Fruit fly (Drosophila melanogaster) ovary, adult (tissue): ENCODE measurements around the gene CG14024.

Source experiments
- CG17801 ChIP-seq: fragments of 200-800 bp; optimal IDR thresholded peaks from 2 replicates; lab custom pipeline; 2019; ENCODE audit warnings: missing biosample characterization, mild to moderate bottlenecking, missing genetic modification characterization, moderate library complexity; ENCODE audit not compliant: partially characterized antibody

The CG14024 gene

DNA sequence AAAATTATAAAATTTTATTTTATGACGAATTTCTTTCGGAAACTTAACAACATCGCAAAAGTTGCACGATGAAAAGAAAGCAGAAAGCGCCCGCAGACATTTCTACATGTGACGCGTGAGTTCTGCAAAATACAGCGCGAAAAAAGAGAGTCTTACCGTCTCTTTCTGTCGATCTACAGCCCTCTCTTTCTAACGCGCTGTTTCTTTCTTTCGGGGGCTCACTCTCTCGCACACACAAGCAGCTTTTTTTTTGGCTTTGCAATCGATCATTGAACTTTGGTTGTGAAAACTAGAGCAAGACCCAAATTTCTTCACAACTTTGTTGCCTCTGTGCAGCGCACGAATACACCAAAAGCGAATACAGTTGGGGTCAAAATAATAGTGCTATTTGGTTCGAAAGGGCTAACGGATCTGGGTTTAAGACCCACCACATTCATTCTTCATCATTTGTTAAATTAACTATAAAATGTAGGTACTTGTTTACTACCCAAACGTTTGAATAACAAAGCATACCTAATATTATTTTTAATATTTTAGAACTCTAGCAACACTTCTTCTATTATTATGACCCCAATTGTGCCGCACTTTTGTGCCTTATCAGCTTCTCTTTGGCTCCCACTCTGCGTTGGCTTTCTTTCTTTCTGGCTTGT lies 15.6 kb downstream of the CG14024 start:
- peak; percentile 88 for TF ChIP-seq CG17801 (GFP tag; lab: Kevin White, UChicago)

DNA sequence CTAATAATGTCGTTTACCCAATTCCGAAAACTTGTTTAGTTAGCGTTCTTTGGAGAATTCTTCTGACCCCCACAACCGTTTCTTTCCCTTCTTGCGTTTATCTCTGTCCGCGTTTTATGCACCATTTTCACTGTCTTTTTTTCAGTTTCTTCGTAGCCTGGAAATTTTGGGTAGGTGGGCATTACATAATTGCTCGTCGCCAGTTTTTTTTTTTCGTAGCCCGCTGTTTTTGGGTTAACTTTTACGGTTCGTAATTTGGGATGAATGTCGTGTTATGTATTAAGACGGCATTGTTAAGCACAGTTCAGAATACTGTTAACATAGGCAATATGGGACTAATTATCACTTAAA lies 16.8 kb downstream of the CG14024 start:
- TF ChIP-seq CG17801 (GFP tag; lab: Kevin White, UChicago): no peak

DNA sequence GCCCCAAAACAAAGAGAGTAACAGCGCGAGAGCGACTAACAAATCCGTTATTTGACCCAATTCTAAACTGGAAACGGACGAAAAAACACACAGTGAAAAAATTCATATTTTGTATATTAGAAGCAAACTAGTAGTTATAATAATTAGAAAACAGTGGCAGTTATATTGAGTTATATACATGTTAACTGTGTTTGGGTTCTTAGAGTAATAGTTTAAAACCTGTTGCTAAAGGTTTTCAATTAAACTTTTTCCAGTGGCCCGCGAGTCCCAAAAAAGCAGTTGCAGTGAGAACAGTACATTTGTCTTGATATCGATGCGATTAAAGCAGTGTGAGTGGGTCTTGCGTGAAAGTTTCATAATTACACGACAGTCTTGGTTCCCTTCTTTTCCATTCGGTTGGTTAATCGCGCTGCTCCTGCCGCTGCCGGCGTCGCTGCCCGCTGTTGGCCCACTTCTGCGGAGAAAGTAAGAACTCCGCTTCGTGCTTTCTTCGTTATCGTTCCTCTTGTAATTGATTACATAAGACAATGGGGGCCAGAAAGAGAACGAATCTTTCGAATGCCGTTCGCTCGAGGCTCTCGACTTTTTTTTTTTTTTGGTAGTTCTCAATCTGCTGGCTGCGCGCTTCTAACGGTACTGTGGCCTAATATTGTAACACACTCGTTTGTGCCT lies 17.3 kb downstream of the CG14024 start:
- no peak for TF ChIP-seq CG17801 (GFP tag; lab: Kevin White, UChicago)

DNA sequence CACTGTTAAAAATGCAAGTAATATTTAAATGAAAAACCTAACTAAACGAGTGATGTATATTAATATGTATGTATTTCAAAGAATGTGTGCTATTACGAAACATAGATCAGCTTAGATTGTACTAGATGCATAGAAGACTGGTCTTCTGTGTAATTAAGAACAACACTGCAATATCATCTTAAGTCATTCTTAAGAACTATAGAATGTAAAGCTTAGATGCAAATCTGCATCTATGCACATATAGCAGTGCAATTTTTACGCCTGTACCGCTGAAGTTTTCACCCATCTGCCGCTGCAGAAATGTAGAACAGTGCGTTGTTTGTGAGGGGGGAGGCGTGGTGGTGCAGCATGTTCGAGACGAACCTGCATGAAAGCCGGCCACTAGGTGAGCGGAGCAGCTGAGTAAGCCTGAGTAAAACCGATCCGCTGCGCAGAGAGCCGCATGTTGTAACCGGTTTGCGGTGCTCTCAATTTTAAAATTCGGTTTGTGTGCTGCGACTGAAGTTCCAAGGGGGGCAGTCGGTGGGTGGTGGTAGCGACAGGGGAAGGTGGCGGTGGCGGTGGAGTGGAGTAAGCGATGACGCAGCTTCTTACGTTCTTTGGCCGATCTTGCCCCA lies 17.9 kb downstream of the CG14024 start:
- TF ChIP-seq CG17801 (GFP tag; lab: Kevin White, UChicago): peak; percentile 31

DNA sequence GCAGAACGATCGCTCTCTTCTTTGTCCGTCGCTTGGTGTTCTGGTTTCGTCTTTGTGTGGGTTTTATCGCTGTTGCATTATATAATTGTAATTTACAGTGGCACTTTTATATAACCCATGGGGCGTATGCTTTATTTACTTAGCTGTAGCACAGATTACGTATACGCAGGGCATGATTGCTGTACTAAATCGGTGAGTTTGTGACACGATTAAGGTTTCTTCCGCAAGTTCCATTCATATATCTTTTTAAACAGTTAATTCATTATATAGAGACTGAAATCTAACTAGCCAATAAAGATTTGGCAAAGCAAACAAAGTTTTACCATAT lies 19.5 kb downstream of the CG14024 start:
- TF ChIP-seq CG17801 (GFP tag; lab: Kevin White, UChicago): no peak

DNA sequence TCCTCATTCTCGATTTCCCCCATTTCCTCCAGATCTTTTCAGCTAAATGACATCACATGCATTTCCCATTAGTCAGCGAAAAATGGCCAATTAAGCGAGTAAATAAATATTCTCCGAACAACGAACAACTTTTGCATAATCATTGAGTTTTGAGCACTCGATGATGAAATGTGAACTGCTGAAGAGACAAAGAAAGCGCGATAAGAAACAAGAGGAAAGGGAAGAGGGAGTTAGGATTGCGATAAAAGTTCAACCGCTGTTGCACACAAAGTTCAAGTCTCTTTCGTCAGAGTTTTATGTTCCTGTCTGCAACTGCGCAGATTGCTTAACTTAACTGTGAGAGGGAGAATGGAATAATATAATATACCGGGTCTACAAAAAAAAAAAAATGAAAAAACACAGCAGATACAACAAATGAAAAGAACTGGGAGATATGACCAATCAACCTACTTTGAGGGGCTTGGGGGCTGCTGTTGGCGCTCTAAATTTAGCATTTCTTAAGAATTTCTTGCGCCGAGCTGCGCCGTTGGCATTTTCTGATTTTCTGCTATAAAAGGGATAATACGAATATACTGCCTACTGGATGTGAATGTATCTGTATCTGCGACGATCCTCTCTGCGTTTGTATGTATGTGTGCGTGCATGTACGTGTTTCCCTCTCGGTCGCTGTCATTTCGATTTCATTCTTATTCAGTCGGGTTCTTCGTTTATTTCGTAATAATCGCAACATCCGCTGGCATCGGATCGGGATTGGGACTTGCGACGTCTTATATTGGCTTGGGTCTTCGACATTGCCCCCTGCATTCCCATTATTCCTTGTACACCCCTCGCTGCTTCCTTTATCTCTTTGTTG lies 20.1 kb downstream of the CG14024 start:
- TF ChIP-seq CG17801 (GFP tag; lab: Kevin White, UChicago): peak; percentile 17

DNA sequence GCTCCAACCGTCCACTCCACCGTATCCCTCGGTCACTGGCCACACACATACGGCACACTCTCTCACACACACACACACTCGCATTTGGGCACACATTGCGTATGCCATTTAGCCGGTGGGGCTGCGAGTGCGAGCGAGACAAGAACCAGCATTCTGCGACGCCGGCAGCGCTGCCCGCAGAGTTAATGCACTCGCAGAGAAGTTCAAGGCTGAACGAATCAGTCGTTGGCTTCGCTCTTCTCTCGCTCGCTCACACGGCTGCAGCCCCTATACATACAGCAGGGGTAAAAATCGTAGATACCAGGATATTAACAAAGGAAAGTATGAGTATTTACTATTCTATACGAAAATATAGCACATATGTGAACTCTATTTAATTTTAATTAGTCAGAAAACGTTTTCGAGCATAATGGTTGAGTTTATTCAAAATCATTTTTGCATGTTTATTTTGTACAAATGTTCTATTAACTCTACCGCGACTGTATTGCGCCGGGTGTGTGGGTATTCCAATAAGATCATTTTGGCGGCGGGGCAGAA lies 21.6 kb downstream of the CG14024 start:
- peak; percentile 94 for TF ChIP-seq CG17801 (GFP tag; lab: Kevin White, UChicago)

DNA sequence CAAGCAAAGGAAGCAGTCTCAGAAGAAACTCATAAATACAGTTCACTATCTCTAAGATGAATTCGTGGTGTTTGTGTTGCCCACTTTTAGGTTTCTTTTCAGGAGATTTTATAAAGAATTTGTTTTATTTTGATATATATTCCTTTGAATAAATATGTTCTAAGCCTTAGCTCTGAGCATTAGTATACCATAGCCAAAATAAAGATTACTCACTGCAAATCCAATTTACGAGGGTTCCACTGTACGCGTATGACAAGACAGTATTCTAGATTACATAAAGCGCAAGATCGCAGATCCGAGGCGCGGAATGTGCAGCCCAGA lies 22.1 kb downstream of the CG14024 start:
- no peak for TF ChIP-seq CG17801 (GFP tag; lab: Kevin White, UChicago)

DNA sequence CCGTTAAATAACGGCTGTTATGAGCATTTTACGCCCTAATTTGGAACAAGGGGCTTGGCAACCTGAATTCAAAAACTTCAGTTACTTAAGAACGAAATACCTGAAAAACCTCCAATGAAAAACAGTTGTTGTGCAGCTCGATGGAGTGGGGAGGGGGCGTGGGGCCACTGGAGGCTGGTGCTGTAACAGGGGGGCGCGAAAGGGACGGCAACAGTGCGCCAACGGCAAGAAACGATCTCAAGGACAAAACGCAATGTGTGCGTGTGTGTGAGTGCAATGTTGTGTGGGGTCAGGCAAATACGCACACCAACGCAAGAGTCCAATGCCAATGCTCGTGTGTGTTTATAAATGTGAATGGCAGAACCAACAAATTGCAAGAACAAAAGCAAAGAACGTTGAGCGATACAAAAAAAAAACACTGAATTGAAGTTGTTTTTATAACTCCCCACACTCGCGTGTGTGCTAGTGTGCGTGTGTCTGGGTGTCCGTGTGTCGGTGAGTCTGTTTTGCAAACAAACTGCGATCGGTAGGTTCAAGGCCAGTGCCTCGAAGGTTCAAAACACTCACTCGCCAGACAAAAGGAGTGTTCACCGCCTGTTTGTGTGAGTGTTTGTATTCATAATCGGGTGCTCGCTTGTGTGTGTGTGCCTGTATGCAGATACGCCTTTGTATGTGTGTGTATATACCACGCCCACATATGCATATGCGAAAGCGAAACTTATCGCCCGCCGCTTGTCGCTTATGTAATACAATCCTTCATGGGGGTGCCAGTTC lies 22.6 kb downstream of the CG14024 start:
- no peak for TF ChIP-seq CG17801 (GFP tag; lab: Kevin White, UChicago)

DNA sequence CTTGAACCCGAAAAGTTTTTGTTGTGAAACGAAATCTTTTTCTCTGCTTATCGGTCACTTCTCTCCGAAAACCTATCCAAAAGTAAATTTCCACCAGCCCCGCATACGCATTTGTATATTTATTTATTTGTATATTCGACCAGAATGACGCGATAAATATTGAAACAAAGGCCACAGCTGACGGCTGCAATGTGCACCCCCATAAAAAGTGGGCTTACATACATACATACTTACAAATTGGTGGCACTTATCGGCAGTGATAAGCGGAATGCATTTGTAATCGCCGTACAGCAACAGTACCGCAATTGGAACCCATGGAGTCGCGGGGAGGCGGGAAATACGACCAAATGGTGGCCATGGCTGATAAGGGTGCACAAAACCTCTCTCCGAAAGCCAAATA lies 23.5 kb downstream of the CG14024 start:
- TF ChIP-seq CG17801 (GFP tag; lab: Kevin White, UChicago): no peak

DNA sequence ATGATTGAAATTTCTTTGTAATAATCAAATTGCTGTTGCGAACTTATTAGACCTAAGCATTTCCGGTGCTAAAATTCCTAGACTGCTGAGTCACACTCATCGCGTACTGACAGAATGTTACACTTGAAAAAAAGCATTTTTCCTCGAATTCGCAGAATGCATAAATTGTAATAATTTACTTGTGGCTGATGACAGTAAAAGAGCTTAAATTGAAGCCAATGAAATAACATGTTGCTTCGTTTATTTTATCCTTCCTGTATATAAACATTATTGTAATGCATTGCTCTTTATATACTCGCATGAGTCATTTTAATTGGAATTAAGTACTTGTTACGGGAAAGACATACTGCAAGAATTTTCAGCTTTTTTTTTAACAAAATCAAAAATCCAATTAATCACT lies 24.2 kb downstream of the CG14024 start:
- no peak for TF ChIP-seq CG17801 (GFP tag; lab: Kevin White, UChicago)

DNA sequence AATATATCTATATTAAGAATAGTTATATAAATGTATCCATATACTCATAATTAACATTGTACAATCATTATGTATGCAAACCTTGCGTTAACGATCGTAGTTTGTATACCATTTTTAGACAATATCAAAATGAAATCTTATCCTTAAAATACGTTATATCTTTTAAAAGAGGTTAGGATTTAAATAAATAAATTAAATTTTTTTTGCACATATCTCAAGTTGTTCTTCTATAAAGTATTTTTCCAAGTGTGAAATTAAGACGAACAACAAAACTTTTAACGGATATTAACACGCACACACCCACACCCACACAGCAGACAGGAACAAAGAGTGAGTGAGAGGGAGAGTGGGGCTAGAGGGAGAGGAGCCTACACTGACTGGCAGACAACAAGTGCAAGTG lies 24.8 kb downstream of the CG14024 start:
- TF ChIP-seq CG17801 (GFP tag; lab: Kevin White, UChicago): no peak

DNA sequence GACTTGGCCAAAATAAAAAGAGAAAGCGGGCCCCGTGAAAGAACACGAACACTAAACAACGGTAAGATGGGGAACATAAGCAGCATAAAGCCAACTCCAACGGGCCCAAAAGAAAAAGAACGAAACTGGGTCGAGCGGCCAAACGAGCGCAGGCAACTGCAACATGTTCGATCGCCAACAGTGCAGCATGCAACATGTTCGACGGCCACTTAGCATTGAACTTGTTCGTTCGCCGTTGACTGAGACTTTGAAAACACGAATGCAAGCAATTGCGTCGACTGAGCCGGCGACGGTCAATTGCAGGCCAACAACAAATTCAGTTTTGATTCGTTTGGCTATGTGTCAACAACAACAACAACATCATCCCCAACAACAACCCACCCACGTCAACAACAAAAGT lies 26.0 kb downstream of the CG14024 start, which contains the start of gene vri:
vri (plus strand) TSS at position 224 of the 400 bp plus-strand sequence.
- no peak for TF ChIP-seq CG17801 (GFP tag; lab: Kevin White, UChicago)

DNA sequence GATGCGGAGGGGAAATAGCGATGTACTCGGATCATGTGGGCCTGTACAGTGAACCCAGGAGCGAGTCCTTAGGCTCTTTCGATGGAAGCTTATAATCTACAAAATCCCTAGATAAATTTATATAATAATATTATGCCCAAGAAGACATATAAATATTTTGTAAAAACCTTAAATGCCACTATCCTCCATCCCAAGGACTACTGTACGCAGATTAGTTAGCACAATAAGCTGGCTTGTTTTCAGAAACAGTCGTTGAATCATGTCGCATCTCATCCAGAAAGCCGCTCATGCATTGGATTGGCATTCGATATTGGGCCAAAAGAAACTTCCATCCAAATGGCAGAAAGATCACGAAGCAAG lies 26.5 kb downstream of the CG14024 start:
- no peak for TF ChIP-seq CG17801 (GFP tag; lab: Kevin White, UChicago)
